Worm (Caenorhabditis elegans): ENCODE results near the gene cct-4.

DNA sequence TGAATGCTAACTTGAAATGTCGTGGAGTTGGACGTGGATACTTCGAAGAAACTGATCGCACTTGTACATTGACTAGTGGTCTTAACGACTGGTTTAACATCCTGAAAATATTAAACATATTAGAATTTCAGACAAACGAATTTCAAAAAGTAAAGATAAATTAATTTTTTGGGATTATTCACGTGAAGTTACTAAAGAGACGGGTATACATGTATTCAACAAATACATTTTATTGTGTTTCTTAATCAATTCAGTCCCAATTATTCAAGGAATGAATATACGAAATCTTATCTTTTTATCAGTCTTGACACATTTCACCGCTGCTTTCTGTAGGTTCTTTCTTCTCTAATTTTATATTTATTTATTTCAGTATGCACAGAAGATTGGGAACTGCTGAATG lies 5.1 kb upstream of the cct-4 start, which contains the start of the genes mrpl-10 and clec-142:
- TF ChIP-seq snpc-4 (tag; optimal IDR thresholded peaks at IDR 0.05), result no peak
- no peak for TF ChIP-seq unc-62 (GFP tag; optimal IDR thresholded peaks at IDR 0.05)
- no peak for TF ChIP-seq ces-1 (GFP tag; optimal IDR thresholded peaks at IDR 0.05)
- TF ChIP-seq elt-1 (tag; optimal IDR thresholded peaks at IDR 0.05; ENCODE audit: borderline replicate concordance, insufficient read depth), result no peak
- no peak for TF ChIP-seq nhr-237 (tag; optimal IDR thresholded peaks at IDR 0.05)
- TF ChIP-seq nhr-28 (tag; optimal IDR thresholded peaks at IDR 0.05), result no peak
- TF ChIP-seq unc-39 (tag; optimal IDR thresholded peaks at IDR 0.05), result no peak
- TF ChIP-seq mab-5 (tag; optimal IDR thresholded peaks at IDR 0.05), result no peak
- no peak for TF ChIP-seq tbx-8 (GFP tag; optimal IDR thresholded peaks at IDR 0.05)
- TF ChIP-seq lsy-2 (tag; optimal IDR thresholded peaks at IDR 0.05), result no peak
- TF ChIP-seq pha-4 (tag; optimal IDR thresholded peaks at IDR 0.05), result no peak
- TF ChIP-seq mls-2 (tag; optimal IDR thresholded peaks at IDR 0.05), result no peak
- no peak for TF ChIP-seq ceh-39 (tag; optimal IDR thresholded peaks at IDR 0.05)

All from whole organism, mixed stage, embryonic.